Worm (Caenorhabditis elegans) whole organism, L4 larva: ENCODE results near the gene C02F12.8.
A peak's percentile ranks its signal among the peaks of the same experiment; 100 is the strongest.

Source experiments
- R02D3.7 ChIP-seq: fragments of 150-350 bp; sonication (generic microtip); optimal IDR thresholded peaks from 3 replicates; lab custom pipeline; 2014; ENCODE audit warnings: missing biosample characterization, missing genetic modification characterization
- daf-16 ChIP-seq, 3 experiments: sonication (generic microtip); optimal IDR thresholded peaks; 2 replicates each; lab custom pipeline; 2016 to 2017; ENCODE audit warnings: missing genetic modification characterization in 3 of 3, missing genetic modification reagents in 3 of 3, mild to moderate bottlenecking in 2 of 3, missing compliant biosample characterization in 2 of 3, missing biosample characterization in 1 of 3, moderate library complexity in 1 of 3
- fkh-10 ChIP-seq: fragments of 150-350 bp; optimal IDR thresholded peaks from 2 replicates; lab custom pipeline; 2014; ENCODE audit warnings: missing biosample characterization, missing genetic modification reagents, missing genetic modification characterization
- fos-1 ChIP-seq: fragments of 150-350 bp; optimal IDR thresholded peaks from 2 replicates; lab custom pipeline; 2014; ENCODE audit warnings: missing biosample characterization, missing genetic modification characterization
- hlh-11 ChIP-seq: fragments of 200-800 bp; sonication (Bioruptor generic); optimal IDR thresholded peaks from 2 replicates; lab custom pipeline; 2018; ENCODE audit warnings: mild to moderate bottlenecking, missing genetic modification characterization, missing compliant biosample characterization
- mep-1 ChIP-seq: fragments of 150-350 bp; sonication (generic microtip); optimal IDR thresholded peaks from 3 replicates; lab custom pipeline; 2014; ENCODE audit warnings: missing biosample characterization, missing genetic modification characterization
- php-3 ChIP-seq: fragments of 200-800 bp; sonication (Bioruptor generic); IDR thresholded peaks from 2 replicates; pipeline ENCODE4 v1.3.6; 2022; ENCODE audit warnings: missing genetic modification reagents, missing genetic modification characterization, missing compliant biosample characterization
- unc-62 ChIP-seq, 3 experiments: fragments of 150-350 bp in 1 of 3; sonication (generic microtip); optimal IDR thresholded peaks in 2 of 3; peaks in 1 of 3; 1 replicate in 1 of 3; 2 replicates in 2 of 3; lab custom pipeline; 2014 to 2017; ENCODE audit warnings: missing biosample characterization in 3 of 3, missing genetic modification characterization in 3 of 3, missing genetic modification reagents in 3 of 3, missing genotype in 1 of 3
- ztf-11 ChIP-seq: fragments of 150-350 bp; optimal IDR thresholded peaks from 2 replicates; lab custom pipeline; 2014; ENCODE audit warnings: missing biosample characterization, missing genetic modification characterization

Gene C02F12.8

DNA sequence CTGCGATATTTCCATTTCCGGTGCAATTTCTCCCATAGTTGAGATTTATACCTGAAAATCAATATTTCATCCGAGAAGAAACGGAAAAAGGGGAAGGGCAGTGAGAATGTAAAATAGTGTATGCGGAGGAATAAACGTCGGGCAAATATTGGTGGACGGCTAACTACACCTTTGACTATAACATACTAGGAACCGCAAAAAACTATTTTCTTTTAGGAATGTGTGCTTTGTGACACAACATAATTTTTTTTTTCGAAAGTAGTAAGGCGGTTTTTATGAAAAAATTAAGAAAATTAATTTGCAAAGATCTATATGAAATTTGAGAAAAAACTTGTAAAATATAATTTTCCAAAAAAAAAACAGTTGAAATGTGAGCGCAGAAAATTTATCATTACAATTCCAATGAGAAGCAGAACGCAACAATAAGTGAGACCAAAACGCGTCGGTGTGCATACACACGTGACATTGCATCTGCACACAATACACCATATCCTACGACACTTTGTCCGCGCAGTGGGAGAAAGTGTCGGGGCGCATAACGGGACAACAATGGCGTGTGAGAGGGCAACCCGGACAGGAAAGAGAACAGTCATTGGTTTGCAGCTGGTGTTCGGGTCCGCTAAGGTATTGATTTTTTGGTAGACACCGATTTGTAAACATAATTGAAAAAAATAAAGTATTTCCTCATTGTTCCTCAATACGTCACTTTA lies 42.8 kb downstream of the C02F12.8 start, which contains the start of the genes sax-1 and R11G1.2 (continued):
- TF ChIP-seq mep-1 (tag; lab: Kevin White, UChicago) = peak; percentile 77
- no peak for TF ChIP-seq R02D3.7 (tag; lab: Kevin White, UChicago)
- TF ChIP-seq ztf-11 = no peak
- no peak for TF ChIP-seq fkh-10 (GFP tag; lab: Kevin White, UChicago)

DNA sequence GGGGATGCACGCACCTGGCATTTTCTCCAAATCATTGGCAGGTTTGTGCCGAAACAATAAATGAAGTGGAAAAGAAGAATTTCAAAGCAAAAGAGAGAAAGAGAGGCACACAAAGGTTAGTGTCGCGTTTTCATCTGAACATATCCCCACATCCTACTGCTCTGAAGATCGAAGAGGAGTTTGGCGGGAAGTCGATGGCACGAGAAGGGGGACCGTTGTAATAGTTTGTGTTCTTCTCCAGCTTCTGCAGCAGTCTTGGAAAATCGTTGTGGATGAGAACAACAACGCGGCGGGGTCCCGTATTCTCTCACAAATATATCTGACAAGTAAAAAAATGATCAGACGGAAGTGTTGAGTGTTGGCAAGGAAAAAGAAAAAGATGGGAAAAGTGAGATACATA lies 47.1 kb downstream of the C02F12.8 start:
- TF ChIP-seq fos-1 (tag; lab: Kevin White, UChicago) = no peak
- peak; percentile 19 for TF ChIP-seq hlh-11 (tag; lab: Kevin White, UChicago)
- TF ChIP-seq daf-16 (GFP tag; optimal IDR thresholded peaks at IDR 0.05; lab: Kevin White, UChicago) = peak in 1 of 2 experiments; percentile 69
- no peak for TF ChIP-seq daf-16 (tag; optimal IDR thresholded peaks at IDR 0.05; lab: Kevin White, UChicago)

DNA sequence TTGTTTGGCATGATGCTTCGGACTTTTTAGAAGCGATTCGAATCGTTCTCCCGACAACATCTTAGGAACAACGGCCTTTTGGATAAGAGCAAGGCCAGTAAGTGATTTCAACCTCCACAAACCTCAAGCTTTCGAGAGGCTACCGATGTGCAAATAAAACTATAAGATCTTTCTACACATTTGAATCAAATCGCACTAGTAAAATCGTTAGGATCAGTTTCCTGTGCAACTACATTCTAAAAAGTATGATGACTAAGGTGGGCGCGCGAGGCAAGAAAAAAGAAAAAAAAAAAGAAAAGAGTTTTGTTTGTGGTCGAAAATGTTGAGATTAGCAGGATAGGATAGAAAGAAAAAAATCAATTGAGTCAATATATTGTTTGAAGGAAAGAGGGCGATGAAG lies 48.2 kb downstream of the C02F12.8 start, which contains the start of gene tmem-24:
tmem-24 (minus strand) TSS at position 101 of the 400 bp plus-strand sequence.
- TF ChIP-seq unc-62 (GFP tag; optimal IDR thresholded peaks at IDR 0.05 in 1 of 2; lab: Kevin White, UChicago) = peak in 1 of 2 experiments; percentile 11
- TF ChIP-seq unc-62 (tag; optimal IDR thresholded peaks at IDR 0.05; lab: Kevin White, UChicago) = no peak
- TF ChIP-seq php-3 (GFP tag; lab: Robert Waterston, UW) = no peak
